Worm (Caenorhabditis elegans): ENCODE results near the gene ZK185.3.

DNA sequence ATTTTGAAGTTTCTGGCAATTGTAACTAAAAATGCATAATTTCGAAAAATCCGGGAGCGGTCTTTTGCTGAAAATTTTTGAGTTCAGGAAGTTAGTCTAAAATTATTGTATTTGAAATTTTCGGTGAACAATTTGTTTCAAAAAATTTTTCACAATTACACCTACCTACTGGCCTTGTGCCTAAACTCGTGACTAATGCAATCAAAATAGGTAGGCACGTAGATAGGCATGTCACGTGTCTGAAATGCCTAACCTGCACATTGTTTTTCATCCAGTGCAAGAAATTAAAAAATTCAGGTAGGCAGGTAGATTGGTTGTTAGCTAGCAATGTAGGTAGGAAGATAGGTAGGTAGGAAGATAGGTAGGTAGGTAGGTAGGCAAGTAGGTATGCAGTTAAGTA is 26.9 kb upstream of the ZK185.3 start:
- TF ChIP-seq elt-3 (tag; optimal IDR thresholded peaks at IDR 0.05) (no peak), nhr-76 (tag; optimal IDR thresholded peaks at IDR 0.05) (no peak), nhr-2 (tag; optimal IDR thresholded peaks at IDR 0.05) (no peak), elt-1 (tag; optimal IDR thresholded peaks at IDR 0.05; ENCODE audit: borderline replicate concordance, insufficient read depth) (no peak), ztf-11 (tag; optimal IDR thresholded peaks at IDR 0.05) (no peak), snpc-4 (tag; optimal IDR thresholded peaks at IDR 0.05) (no peak), lin-13 (tag; optimal IDR thresholded peaks at IDR 0.05) (no peak), drap-1 (GFP tag; optimal IDR thresholded peaks at IDR 0.05) (no peak), flh-1 (GFP tag; optimal IDR thresholded peaks at IDR 0.05) (no peak), nhr-237 (tag; optimal IDR thresholded peaks at IDR 0.05) (no peak), nhr-28 (tag; optimal IDR thresholded peaks at IDR 0.05) (no peak), ces-1 (GFP tag; optimal IDR thresholded peaks at IDR 0.05) (no peak)

Measured in whole organism, mixed stage, embryonic.